Fruit fly (Drosophila melanogaster): ENCODE results near the gene CG11726.

CG11726 gene

dm6 chr3L:11364835-11365431 is 29.6 kb upstream of the CG11726 start, which contains the start of gene CG6163:
TSS of gene CG6163 (minus strand) at chr3L:11364885.
- no peak for TF ChIP-seq noc (tag; optimal IDR thresholded peaks at IDR 0.05)

dm6 chr3L:11365432-11366318 is 28.8 kb upstream of the CG11726 start:
- no peak for TF ChIP-seq noc (tag; optimal IDR thresholded peaks at IDR 0.05)

- TF ChIP-seq noc (tag; optimal IDR thresholded peaks at IDR 0.05): no peak
Measured at dm6 chr3L:11366422-11366821, 28.1 kb upstream of the CG11726 start.

- no peak for TF ChIP-seq noc (tag; optimal IDR thresholded peaks at IDR 0.05)
Measured at dm6 chr3L:11367797-11368196, 26.7 kb upstream of the CG11726 start.

- no peak for TF ChIP-seq noc (tag; optimal IDR thresholded peaks at IDR 0.05)
Measured at dm6 chr3L:11368319-11369299, 25.9 kb upstream of the CG11726 start.

- no peak for TF ChIP-seq noc (tag; optimal IDR thresholded peaks at IDR 0.05)
Measured at dm6 chr3L:11369778-11370684, 24.5 kb upstream of the CG11726 start.

- no peak for TF ChIP-seq noc (tag; optimal IDR thresholded peaks at IDR 0.05)
Measured at dm6 chr3L:11371342-11371741, 23.1 kb upstream of the CG11726 start.

- TF ChIP-seq noc (tag; optimal IDR thresholded peaks at IDR 0.05): no peak
Measured at dm6 chr3L:11372449-11372848, 22.0 kb upstream of the CG11726 start.

- no peak for TF ChIP-seq noc (tag; optimal IDR thresholded peaks at IDR 0.05)
Measured at dm6 chr3L:11373080-11373812, 21.2 kb upstream of the CG11726 start.

dm6 chr3L:11373821-11374581 is 20.5 kb upstream of the CG11726 start:
- no peak for TF ChIP-seq noc (tag; optimal IDR thresholded peaks at IDR 0.05)

dm6 chr3L:11375304-11375703 is 19.2 kb upstream of the CG11726 start:
- TF ChIP-seq noc (tag; optimal IDR thresholded peaks at IDR 0.05): no peak

dm6 chr3L:11376224-11376813 is 18.2 kb upstream of the CG11726 start:
- no peak for TF ChIP-seq noc (tag; optimal IDR thresholded peaks at IDR 0.05)

- no peak for TF ChIP-seq noc (tag; optimal IDR thresholded peaks at IDR 0.05)
Measured at dm6 chr3L:11378429-11378914, 16.0 kb upstream of the CG11726 start.

Measured in whole organism, larva.